Fruit fly (Drosophila melanogaster) whole organism, embryonic: ENCODE measurements around the gene Hecw.

Experiments
- Awh ChIP-seq: fragments of 200-800 bp; sonication (Bioruptor generic); IDR thresholded peaks from 2 replicates; pipeline ENCODE4, ENCODE4 v1.3.6; 2022; ENCODE audit warnings: missing biosample characterization, missing genetic modification characterization
- CG10267 ChIP-seq: fragments of 200-800 bp; sonication (Bioruptor generic); optimal IDR thresholded peaks from 2 replicates; lab custom pipeline; 2018; ENCODE audit warnings: missing biosample characterization, mild to moderate bottlenecking, missing genetic modification characterization, moderate library complexity
- CG10366 ChIP-seq: fragments of 200-800 bp; sonication (Bioruptor generic); IDR thresholded peaks from 2 replicates; pipeline ENCODE4 v1.3.6; 2022; ENCODE audit warnings: missing biosample characterization, missing genetic modification characterization
- CG13296 ChIP-seq: fragments of 200-800 bp; sonication (Bioruptor generic); optimal IDR thresholded peaks from 3 replicates; lab custom pipeline; 2018; ENCODE audit warnings: missing biosample characterization, mild to moderate bottlenecking, missing genetic modification characterization
- CG14014 ChIP-seq: fragments of 200-800 bp; sonication (Bioruptor generic); IDR thresholded peaks from 2 replicates; pipeline ENCODE4 v1.3.6; 2022; ENCODE audit warnings: missing biosample characterization, missing genetic modification characterization
- CG14050 ChIP-seq: fragments of 200-800 bp; sonication (Bioruptor generic); IDR thresholded peaks from 3 replicates; pipeline ENCODE4 v1.3.6; 2022; ENCODE audit warnings: missing biosample characterization, missing genetic modification characterization
- CG18262 ChIP-seq: fragments of 200-800 bp; optimal IDR thresholded peaks from 3 replicates; lab custom pipeline; 2019; ENCODE audit warnings: missing biosample characterization, mild to moderate bottlenecking, missing genetic modification characterization, moderate library complexity
- CG32532 ChIP-seq: fragments of 200-800 bp; sonication (Bioruptor generic); IDR thresholded peaks from 2 replicates; pipeline ENCODE4 v1.3.6; 2022; ENCODE audit warnings: missing biosample characterization, missing genetic modification characterization
- CG34376 ChIP-seq: fragments of 200-800 bp; sonication (Bioruptor generic); optimal IDR thresholded peaks from 2 replicates; lab custom pipeline; 2018; ENCODE audit warnings: missing biosample characterization, mild to moderate bottlenecking, missing genetic modification characterization
- CG9609 ChIP-seq: fragments of 200-800 bp; sonication (Bioruptor generic); optimal IDR thresholded peaks from 3 replicates; lab custom pipeline; 2016; ENCODE audit warnings: missing biosample characterization, missing genetic modification characterization
- CHES-1-like ChIP-seq: fragments of 200-800 bp; sonication (Bioruptor generic); optimal IDR thresholded peaks from 2 replicates; lab custom pipeline; 2016; ENCODE audit warnings: missing biosample characterization, missing genetic modification characterization
- Chrac-16 ChIP-seq: fragments of 200-800 bp; sonication (Bioruptor generic); optimal IDR thresholded peaks from 3 replicates; lab custom pipeline; 2016; ENCODE audit warnings: missing biosample characterization, missing genetic modification characterization
- D19A ChIP-seq: fragments of 200-800 bp; optimal IDR thresholded peaks from 3 replicates; lab custom pipeline; 2019; ENCODE audit warnings: missing biosample characterization, mild to moderate bottlenecking, missing genetic modification characterization, moderate library complexity
- Ets65A ChIP-seq: fragments of 200-800 bp; sonication (Bioruptor generic); peaks from one replicate; lab custom pipeline; 2016; ENCODE audit warnings: missing biosample characterization, missing genetic modification characterization
- Gsc ChIP-seq: fragments of 200-800 bp; sonication (Bioruptor generic); IDR thresholded peaks from 2 replicates; pipeline ENCODE4 v1.3.6; 2022; ENCODE audit warnings: missing biosample characterization, missing genetic modification characterization
- H15 ChIP-seq: fragments of 200-800 bp; sonication (Bioruptor generic); IDR thresholded peaks from 3 replicates; pipeline ENCODE4 v1.3.6; 2022; ENCODE audit warnings: missing biosample characterization, missing genetic modification characterization
- HHEX ChIP-seq: fragments of 200-800 bp; sonication (Bioruptor generic); optimal IDR thresholded peaks from 3 replicates; lab custom pipeline; 2017; ENCODE audit warnings: missing biosample characterization, mild to moderate bottlenecking, missing genetic modification characterization, missing genetic modification reagents
- HLH54F ChIP-seq: fragments of 200-800 bp; sonication (Bioruptor generic); optimal IDR thresholded peaks from 3 replicates; lab custom pipeline; 2016; ENCODE audit warnings: missing biosample characterization, missing genetic modification characterization
- Kr ChIP-seq: fragments of 200-800 bp; sonication (Bioruptor generic); optimal IDR thresholded peaks from 2 replicates; lab custom pipeline; 2017; ENCODE audit warnings: missing biosample characterization, mild to moderate bottlenecking, missing genetic modification characterization
- Max ChIP-seq: fragments of 200-800 bp; sonication (Bioruptor generic); optimal IDR thresholded peaks from 2 replicates; lab custom pipeline; 2016; ENCODE audit warnings: missing biosample characterization, mild to moderate bottlenecking, missing genetic modification characterization
- Meics ChIP-seq: fragments of 200-800 bp; sonication (Bioruptor generic); optimal IDR thresholded peaks from 2 replicates; lab custom pipeline; 2017; ENCODE audit warnings: missing biosample characterization, mild to moderate bottlenecking, missing genetic modification characterization
- NC2β ChIP-seq: fragments of 200-800 bp; sonication (Bioruptor generic); optimal IDR thresholded peaks from 2 replicates; lab custom pipeline; 2016; ENCODE audit warnings: missing biosample characterization, missing genetic modification characterization
- NfI ChIP-seq: fragments of 200-800 bp; sonication (Bioruptor generic); optimal IDR thresholded peaks from 3 replicates; lab custom pipeline; 2018; ENCODE audit warnings: missing biosample characterization, mild to moderate bottlenecking, missing genetic modification characterization, moderate library complexity
- Opbp ChIP-seq: fragments of 200-800 bp; sonication (Bioruptor generic); IDR thresholded peaks from 3 replicates; pipeline ENCODE4 v1.3.6; 2022; ENCODE audit warnings: missing biosample characterization, missing genetic modification characterization; ENCODE audit not compliant: partially characterized antibody
- Ssrp ChIP-seq: fragments of 200-800 bp; sonication (Bioruptor generic); optimal IDR thresholded peaks from 2 replicates; lab custom pipeline; 2018; ENCODE audit warnings: missing biosample characterization, mild to moderate bottlenecking, missing genetic modification characterization, moderate library complexity
- Xbp1 ChIP-seq: fragments of 200-800 bp; sonication (Bioruptor generic); optimal IDR thresholded peaks from 3 replicates; lab custom pipeline; 2016; ENCODE audit warnings: missing biosample characterization, mild to moderate bottlenecking, missing genetic modification characterization
- br ChIP-seq: fragments of >200 bp; optimal IDR thresholded peaks from 2 replicates; lab custom pipeline; 2017
- cas ChIP-seq: fragments of 200-800 bp; sonication (Bioruptor generic); IDR thresholded peaks from 2 replicates; pipeline ENCODE4 v1.3.6; 2022; ENCODE audit warnings: missing biosample characterization, missing genetic modification characterization
- chif ChIP-seq, 2 experiments: fragments of 200-800 bp; sonication (Bioruptor generic); optimal IDR thresholded peaks; 3 replicates each; lab custom pipeline; 2016; ENCODE audit warnings: missing biosample characterization in 2 of 2, missing genetic modification characterization in 2 of 2
- dmrt11E ChIP-seq: fragments of 200-800 bp; sonication (Bioruptor generic); optimal IDR thresholded peaks from 3 replicates; lab custom pipeline; 2018; ENCODE audit warnings: missing biosample characterization, mild to moderate bottlenecking, missing genetic modification characterization, moderate library complexity
- dpn ChIP-seq, 2 experiments: fragments of 200-800 bp; sonication (Bioruptor generic); optimal IDR thresholded peaks; 3 replicates each; lab custom pipeline; 2016; ENCODE audit warnings: missing biosample characterization in 2 of 2, missing genetic modification characterization in 2 of 2
- ems ChIP-seq: fragments of 200-800 bp; sonication (Bioruptor generic); optimal IDR thresholded peaks from 3 replicates; lab custom pipeline; 2016; ENCODE audit warnings: missing biosample characterization, missing genetic modification characterization
- eyg ChIP-seq: fragments of 200-800 bp; sonication (Bioruptor generic); optimal IDR thresholded peaks from 3 replicates; lab custom pipeline; 2016; ENCODE audit warnings: missing biosample characterization, missing genetic modification characterization
- gce ChIP-seq: fragments of 200-800 bp; sonication (Bioruptor generic); IDR thresholded peaks from 3 replicates; pipeline ENCODE4 v1.3.6; 2022; ENCODE audit warnings: missing biosample characterization, missing genetic modification characterization
- grn ChIP-seq: fragments of 200-800 bp; sonication (Bioruptor generic); optimal IDR thresholded peaks from 3 replicates; lab custom pipeline; 2017; ENCODE audit warnings: missing biosample characterization, missing genetic modification characterization
- ham ChIP-seq: fragments of 200-800 bp; sonication (Bioruptor generic); IDR thresholded peaks from 2 replicates; pipeline ENCODE4 v1.3.6; 2022; ENCODE audit warnings: missing biosample characterization, missing genetic modification characterization
- her ChIP-seq: fragments of 200-800 bp; sonication (Bioruptor generic); optimal IDR thresholded peaks from 2 replicates; lab custom pipeline; 2016; ENCODE audit warnings: missing biosample characterization, missing genetic modification characterization
- ken ChIP-seq: fragments of 200-800 bp; sonication (Bioruptor generic); IDR thresholded peaks from 3 replicates; pipeline ENCODE4 v1.3.6; 2022; ENCODE audit warnings: missing biosample characterization, missing genetic modification characterization
- lola ChIP-seq, 3 experiments: fragments of >200 bp in 2 of 3; fragments of 200-800 bp in 1 of 3; sonication (Bioruptor generic) in 1 of 3; optimal IDR thresholded peaks; 2 replicates each; lab custom pipeline; 2017 to 2019; ENCODE audit warnings: missing biosample characterization in 3 of 3, missing genetic modification characterization in 3 of 3, mild to moderate bottlenecking in 1 of 3, moderate library complexity in 1 of 3
- mld ChIP-seq: fragments of 200-800 bp; sonication (Bioruptor generic); IDR thresholded peaks from 3 replicates; pipeline ENCODE4 v1.3.6; 2022; ENCODE audit warnings: missing biosample characterization, missing genetic modification characterization; ENCODE audit not compliant: partially characterized antibody
- oc ChIP-seq: fragments of 200-800 bp; sonication (Bioruptor generic); optimal IDR thresholded peaks from 2 replicates; lab custom pipeline; 2018; ENCODE audit warnings: missing biosample characterization, mild to moderate bottlenecking, missing genetic modification characterization, moderate library complexity
- org-1 ChIP-seq: fragments of 200-800 bp; sonication (Bioruptor generic); optimal IDR thresholded peaks from 2 replicates; lab custom pipeline; 2017; ENCODE audit warnings: missing biosample characterization, missing genetic modification characterization
- pho ChIP-seq: fragments of 200-800 bp; sonication (Bioruptor generic); optimal IDR thresholded peaks from 2 replicates; lab custom pipeline; 2016; ENCODE audit warnings: missing biosample characterization, missing genetic modification characterization
- sc ChIP-seq, 3 experiments: fragments of >200 bp in 2 of 3; fragments of 200-800 bp in 1 of 3; sonication (Bioruptor generic) in 1 of 3; optimal IDR thresholded peaks; 2 replicates in 2 of 3; 3 replicates in 1 of 3; lab custom pipeline; 2017; ENCODE audit warnings: mild to moderate bottlenecking in 1 of 3, missing biosample characterization in 1 of 3, missing genetic modification characterization in 1 of 3, missing genetic modification reagents in 1 of 3
- scrt ChIP-seq: fragments of 200-800 bp; sonication (Bioruptor generic); optimal IDR thresholded peaks from 2 replicates; lab custom pipeline; 2018; ENCODE audit warnings: missing biosample characterization, mild to moderate bottlenecking, missing genetic modification characterization, moderate library complexity
- seq ChIP-seq: fragments of 200-800 bp; sonication (Bioruptor generic); IDR thresholded peaks from 2 replicates; pipeline ENCODE4 v1.3.6; 2022; ENCODE audit warnings: missing biosample characterization, missing genetic modification characterization
- tap ChIP-seq: fragments of 200-800 bp; optimal IDR thresholded peaks from 3 replicates; lab custom pipeline; 2019; ENCODE audit warnings: missing biosample characterization, mild to moderate bottlenecking, missing genetic modification characterization, moderate library complexity
- ttk ChIP-seq: fragments of 200-800 bp; sonication (Bioruptor generic); IDR thresholded peaks from 2 replicates; pipeline ENCODE4 v2.1.2; 2022; ENCODE audit warnings: missing biosample characterization, missing genetic modification characterization
- unpg ChIP-seq: fragments of 200-800 bp; sonication (Bioruptor generic); optimal IDR thresholded peaks from 3 replicates; lab custom pipeline; 2018; ENCODE audit warnings: missing biosample characterization, mild to moderate bottlenecking, missing genetic modification characterization, moderate library complexity
- zfh2 ChIP-seq: fragments of 200-800 bp; sonication (Bioruptor generic); optimal IDR thresholded peaks from 2 replicates; lab custom pipeline; 2016; ENCODE audit warnings: missing biosample characterization, missing genetic modification characterization

Gene Hecw

DNA sequence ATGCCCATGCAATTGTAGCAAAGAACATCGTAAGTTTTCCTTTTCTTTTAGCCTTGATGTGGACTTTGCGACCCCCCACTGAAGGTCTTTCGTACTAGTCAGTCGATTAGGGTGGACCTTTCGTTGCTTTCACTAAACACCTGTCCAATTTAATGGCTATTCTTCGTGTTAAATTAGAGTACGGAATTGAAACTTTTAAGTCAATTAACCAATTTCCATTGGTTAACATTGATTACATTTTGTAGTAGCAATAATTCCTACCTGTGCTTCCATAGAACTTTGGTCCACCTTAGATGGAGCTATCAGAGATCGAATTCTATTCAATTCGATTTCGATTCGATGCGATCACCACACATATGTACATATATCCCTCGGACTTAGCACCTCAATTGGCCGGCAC is 55.7 kb downstream of the Hecw start (continued):
- TF ChIP-seq Ets65A (GFP tag; lab: Kevin White, UChicago) (no peak), sc (optimal IDR thresholded peaks at IDR 0.05; lab: Kevin White, UChicago) (no peak), sc (GFP tag; optimal IDR thresholded peaks at IDR 0.05; lab: Kevin White, UChicago) (peak; percentile 22), Xbp1 (peak; percentile 37), CG10366 (GFP tag; lab: Robert Waterston, UW) (peak; percentile 38; the same call in 1 of the 2 replicates), CG18262 (tag; lab: Kevin White, UChicago) (peak; percentile 62), CG14014 (GFP tag; lab: Robert Waterston, UW) (0 out of 2 replicates have a peak, but pooled peaks have one; percentile 32), zfh2 (GFP tag; lab: Kevin White, UChicago) (peak; percentile 19), Kr (GFP tag; lab: Kevin White, UChicago) (no peak), lola (GFP tag; optimal IDR thresholded peaks at IDR 0.05; lab: Kevin White, UChicago) (peak in 1 of 3 experiments; percentile 31), unpg (GFP tag; lab: Kevin White, UChicago) (peak; percentile 77), Ssrp (tag; lab: Kevin White, UChicago) (peak; percentile 49), Gsc (GFP tag; lab: Robert Waterston, UW) (no peak), org-1 (peak; percentile 40), her (peak; percentile 51), ttk (GFP tag; lab: Robert Waterston, UW) (no peak), dpn (GFP tag; optimal IDR thresholded peaks at IDR 0.05; lab: Kevin White, UChicago) (peak in 1 of 2 experiments; percentile 36), CG34376 (GFP tag; lab: Kevin White, UChicago) (no peak), ham (no peak), Max (GFP tag; lab: Kevin White, UChicago) (no peak), HHEX (peak; percentile 60), mld (GFP tag; lab: Robert Waterston, UW) (no peak), H15 (0 out of 3 replicates have a peak, but pooled peaks have one; percentile 33), cas (GFP tag; lab: Robert Waterston, UW) (0 out of 2 replicates have a peak, but pooled peaks have one; percentile 10), Awh (GFP tag; lab: Robert Waterston, UW) (0 out of 2 replicates have a peak, but pooled peaks have one; percentile 26), dmrt11E (tag; lab: Kevin White, UChicago) (peak; percentile 13), CHES-1-like (GFP tag; lab: Kevin White, UChicago) (peak; percentile 22), ken (GFP tag; lab: Robert Waterston, UW) (0 out of 3 replicates have a peak, but pooled peaks have one; percentile 56), CG32532 (GFP tag; lab: Robert Waterston, UW) (peak; percentile 41; the same call in 1 of the 2 replicates), gce (GFP tag; lab: Robert Waterston, UW) (peak; percentile 7; the same call in 1 of the 3 replicates), CG9609 (GFP tag; lab: Kevin White, UChicago) (peak; percentile 40), D19A (tag; lab: Kevin White, UChicago) (peak; percentile 51), CG14050 (GFP tag; lab: Robert Waterston, UW) (peak; percentile 43; the same call in 2 of the 3 replicates), pho (GFP tag; lab: Kevin White, UChicago) (peak; percentile 13), Meics (GFP tag; lab: Kevin White, UChicago) (peak; percentile 52), grn (GFP tag; lab: Kevin White, UChicago) (peak; percentile 2), CG13296 (GFP tag; lab: Kevin White, UChicago) (peak; percentile 9), ems (GFP tag; lab: Kevin White, UChicago) (peak; percentile 20), br (no peak), seq (GFP tag; lab: Robert Waterston, UW) (0 out of 2 replicates have a peak, but pooled peaks have one; percentile 29), scrt (GFP tag; lab: Kevin White, UChicago) (peak; percentile 15), eyg (GFP tag; lab: Kevin White, UChicago) (no peak), chif (GFP tag; optimal IDR thresholded peaks at IDR 0.05; lab: Kevin White, UChicago) (peak; percentile 25 to 26), HLH54F (GFP tag; lab: Kevin White, UChicago) (peak; percentile 11), Opbp (GFP tag; lab: Robert Waterston, UW) (no peak), NC2β (GFP tag; lab: Kevin White, UChicago) (peak; percentile 12), oc (tag; lab: Kevin White, UChicago) (no peak), tap (tag; lab: Kevin White, UChicago) (peak; percentile 66), CG10267 (tag; lab: Kevin White, UChicago) (peak; percentile 28), NfI (GFP tag; lab: Kevin White, UChicago) (peak; percentile 45), Chrac-16 (GFP tag; lab: Kevin White, UChicago) (peak; percentile 41)
